Worm (Caenorhabditis elegans) whole organism, L3 larva: ENCODE data around the gene sdz-11.

Experiments used
- ZK546.5 ChIP-seq: sonication (generic microtip); optimal IDR thresholded peaks from 2 replicates; lab custom pipeline; 2017; ENCODE audit warnings: missing biosample characterization, missing genetic modification characterization
- ceh-82 ChIP-seq: fragments of 150-350 bp; optimal IDR thresholded peaks from 2 replicates; lab custom pipeline; 2014; ENCODE audit warnings: missing biosample characterization, missing genetic modification characterization
- elt-2 ChIP-seq: sonication (generic microtip); optimal IDR thresholded peaks from 2 replicates; lab custom pipeline; 2016; ENCODE audit warnings: missing genetic modification reagents, mild to moderate bottlenecking, missing genetic modification characterization, missing compliant biosample characterization
- fkh-10 ChIP-seq: sonication (generic microtip); optimal IDR thresholded peaks from 2 replicates; lab custom pipeline; 2017; ENCODE audit warnings: missing biosample characterization, missing genetic modification reagents, missing genetic modification characterization
- nhr-23 ChIP-seq: fragments of 150-350 bp; optimal IDR thresholded peaks from 2 replicates; lab custom pipeline; 2014; ENCODE audit warnings: missing biosample characterization, missing genetic modification reagents, missing genetic modification characterization
- nhr-237 ChIP-seq: fragments of 150-350 bp; optimal IDR thresholded peaks from 2 replicates; lab custom pipeline; 2014; ENCODE audit warnings: missing biosample characterization, missing genetic modification characterization

DNA sequence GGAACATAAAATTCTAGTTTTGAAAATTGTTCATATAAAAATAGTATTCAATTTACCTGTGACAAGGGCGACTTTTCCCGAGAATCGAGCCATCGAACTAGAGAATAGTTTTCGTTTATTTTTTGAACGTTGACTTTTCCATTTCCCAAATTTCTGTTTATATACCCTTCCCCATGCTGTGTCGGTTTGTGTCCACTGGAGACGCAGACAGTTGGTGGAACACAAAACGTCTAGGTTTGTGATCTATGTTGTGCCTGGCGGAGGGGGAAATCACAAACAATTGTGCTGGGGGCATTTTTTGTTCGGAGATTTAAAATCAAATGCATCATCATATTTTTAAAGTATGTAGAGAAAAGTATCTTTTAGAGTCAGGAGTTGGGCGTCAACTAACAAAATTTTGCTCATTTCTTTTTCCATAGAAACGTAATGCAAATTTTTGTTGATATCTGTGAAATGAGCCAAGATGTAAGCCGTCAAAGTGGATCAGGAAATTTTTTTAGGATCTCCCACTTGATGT lies 8.3 kb downstream of the sdz-11 start, which contains the start of gene nta-1:
- TF ChIP-seq elt-2 (tag; lab: Kevin White, UChicago), result peak; percentile 24
- no peak for TF ChIP-seq fkh-10 (GFP tag; lab: Kevin White, UChicago)
- no peak for TF ChIP-seq nhr-237 (tag; lab: Kevin White, UChicago)
- no peak for TF ChIP-seq nhr-23 (tag; lab: Kevin White, UChicago)
- TF ChIP-seq ceh-82 (tag; lab: Kevin White, UChicago), result no peak
- TF ChIP-seq ZK546.5 (tag; lab: Kevin White, UChicago), result no peak
